Fruit fly (Drosophila melanogaster) whole organism, embryonic: ENCODE results near the gene CG14424.
A peak's percentile ranks its signal among the peaks of the same experiment; 100 is the strongest.

Experiments
- Ada2b ChIP-seq: fragments of 200-800 bp; sonication (Bioruptor generic); IDR thresholded peaks from 2 replicates; pipeline ENCODE4 v1.3.6; 2022; ENCODE audit warnings: missing biosample characterization, missing genetic modification characterization
- Antp ChIP-seq: fragments of 200-800 bp; sonication (Bioruptor generic); optimal IDR thresholded peaks from 3 replicates; lab custom pipeline; 2016; ENCODE audit warnings: missing biosample characterization, missing genetic modification characterization
- Atf6 ChIP-seq: fragments of 200-800 bp; sonication (Bioruptor generic); IDR thresholded peaks from 2 replicates; pipeline ENCODE4 v1.3.6; 2022; ENCODE audit warnings: missing biosample characterization, missing genetic modification characterization
- B-H2 ChIP-seq: fragments of 200-800 bp; sonication (Bioruptor generic); optimal IDR thresholded peaks from 2 replicates; lab custom pipeline; 2018; ENCODE audit warnings: missing biosample characterization, mild to moderate bottlenecking, missing genetic modification characterization
- BEAF-32 ChIP-seq: fragments of 200-800 bp; sonication (Bioruptor generic); optimal IDR thresholded peaks from 3 replicates; lab custom pipeline; 2017; ENCODE audit warnings: missing biosample characterization, missing genetic modification characterization, mild to moderate bottlenecking, moderate library complexity, missing genetic modification reagents
- CG10209 ChIP-seq: fragments of 200-800 bp; sonication (Bioruptor generic); optimal IDR thresholded peaks from 3 replicates; lab custom pipeline; 2017; ENCODE audit warnings: missing biosample characterization, mild to moderate bottlenecking, missing genetic modification characterization, missing genetic modification reagents
- CG10431 ChIP-seq: fragments of 200-800 bp; sonication (Bioruptor generic); optimal IDR thresholded peaks from 3 replicates; lab custom pipeline; 2018; ENCODE audit warnings: missing biosample characterization, mild to moderate bottlenecking, missing genetic modification characterization
- CG11504 ChIP-seq: fragments of 200-800 bp; sonication (Bioruptor generic); optimal IDR thresholded peaks from 3 replicates; lab custom pipeline; 2019; ENCODE audit warnings: missing biosample characterization, mild to moderate bottlenecking, missing genetic modification characterization, moderate library complexity
- CG12071 ChIP-seq: fragments of 200-800 bp; sonication (Bioruptor generic); optimal IDR thresholded peaks from 3 replicates; lab custom pipeline; 2018; ENCODE audit warnings: missing biosample characterization, mild to moderate bottlenecking, missing genetic modification characterization
- CG12299 ChIP-seq: fragments of 200-800 bp; sonication (Bioruptor generic); optimal IDR thresholded peaks from 2 replicates; lab custom pipeline; 2018; ENCODE audit warnings: missing biosample characterization, mild to moderate bottlenecking, missing genetic modification characterization
- CG14014 ChIP-seq: fragments of 200-800 bp; sonication (Bioruptor generic); IDR thresholded peaks from 2 replicates; pipeline ENCODE4 v1.3.6; 2022; ENCODE audit warnings: missing biosample characterization, missing genetic modification characterization
- CG14441 ChIP-seq: fragments of 200-800 bp; sonication (Bioruptor generic); IDR thresholded peaks from 2 replicates; pipeline ENCODE4 v1.3.6; 2022; ENCODE audit warnings: missing biosample characterization, missing genetic modification characterization
- CG1529 ChIP-seq: fragments of 200-800 bp; sonication (Bioruptor generic); optimal IDR thresholded peaks from 3 replicates; lab custom pipeline; 2018; ENCODE audit warnings: missing biosample characterization, missing genetic modification characterization
- CG16779 ChIP-seq: fragments of 200-800 bp; sonication (Bioruptor generic); IDR thresholded peaks from 2 replicates; pipeline ENCODE4 v1.3.6; 2022; ENCODE audit warnings: missing biosample characterization, missing genetic modification characterization
- CG17568 ChIP-seq: fragments of 200-800 bp; sonication (Bioruptor generic); optimal IDR thresholded peaks from 2 replicates; lab custom pipeline; 2018; ENCODE audit warnings: missing biosample characterization, mild to moderate bottlenecking, missing genetic modification characterization, moderate library complexity
- CG18764 ChIP-seq: fragments of 200-800 bp; sonication (Bioruptor generic); optimal IDR thresholded peaks from 3 replicates; lab custom pipeline; 2016; ENCODE audit warnings: missing biosample characterization, missing genetic modification characterization
- CG34224 ChIP-seq: fragments of 200-800 bp; sonication (Bioruptor generic); IDR thresholded peaks from 3 replicates; pipeline ENCODE4 v1.3.6; 2022; ENCODE audit warnings: missing biosample characterization, missing genetic modification characterization; ENCODE audit not compliant: partially characterized antibody
- CG34376 ChIP-seq: fragments of 200-800 bp; sonication (Bioruptor generic); optimal IDR thresholded peaks from 2 replicates; lab custom pipeline; 2018; ENCODE audit warnings: missing biosample characterization, mild to moderate bottlenecking, missing genetic modification characterization
- CG4820 ChIP-seq: fragments of 200-800 bp; sonication (Bioruptor generic); optimal IDR thresholded peaks from 3 replicates; lab custom pipeline; 2016; ENCODE audit warnings: missing biosample characterization, missing genetic modification characterization
- CG5953 ChIP-seq: fragments of 200-800 bp; sonication (Bioruptor generic); IDR thresholded peaks from 2 replicates; pipeline ENCODE4 v1.3.6; 2022; ENCODE audit warnings: missing biosample characterization, missing genetic modification characterization
- CG6854 ChIP-seq: fragments of 200-800 bp; sonication (Bioruptor generic); optimal IDR thresholded peaks from 3 replicates; lab custom pipeline; 2017; ENCODE audit warnings: missing biosample characterization, mild to moderate bottlenecking, missing genetic modification characterization
- CG7745 ChIP-seq: fragments of 200-800 bp; sonication (Bioruptor generic); optimal IDR thresholded peaks from 2 replicates; lab custom pipeline; 2018; ENCODE audit warnings: missing biosample characterization, mild to moderate bottlenecking, missing genetic modification characterization, moderate library complexity
- CG7839 ChIP-seq: fragments of 200-800 bp; sonication (Bioruptor generic); optimal IDR thresholded peaks from 3 replicates; lab custom pipeline; 2018; ENCODE audit warnings: missing biosample characterization, mild to moderate bottlenecking, missing genetic modification characterization, moderate library complexity
- CG8089 ChIP-seq: fragments of 200-800 bp; sonication (Bioruptor generic); optimal IDR thresholded peaks from 3 replicates; lab custom pipeline; 2016; ENCODE audit warnings: missing biosample characterization, missing genetic modification characterization
- Dll ChIP-seq: fragments of 200-800 bp; sonication (Bioruptor generic); IDR thresholded peaks from 4 replicates; pipeline ENCODE4 v1.3.6; 2022; ENCODE audit warnings: missing biosample characterization, missing genetic modification characterization; ENCODE audit not compliant: partially characterized antibody
- Dref ChIP-seq: fragments of 200-800 bp; sonication (Bioruptor generic); IDR thresholded peaks from 2 replicates; pipeline ENCODE4 v1.3.6; 2022; ENCODE audit warnings: missing biosample characterization, missing genetic modification characterization
- Drgx ChIP-seq: fragments of 200-800 bp; sonication (Bioruptor generic); IDR thresholded peaks from 2 replicates; pipeline ENCODE4 v1.3.6; 2022; ENCODE audit warnings: missing biosample characterization, missing genetic modification characterization
- Gug ChIP-seq: fragments of 200-800 bp; sonication (Bioruptor generic); IDR thresholded peaks from 4 replicates; pipeline ENCODE4 v1.3.6; 2022; ENCODE audit warnings: missing biosample characterization, missing genetic modification characterization
- Hand ChIP-seq: fragments of 200-800 bp; sonication (Bioruptor generic); optimal IDR thresholded peaks from 2 replicates; lab custom pipeline; 2017; ENCODE audit warnings: mild to moderate bottlenecking, missing biosample characterization, missing genetic modification reagents, missing genetic modification characterization
- HmgD ChIP-seq: fragments of 200-800 bp; sonication (Bioruptor generic); optimal IDR thresholded peaks from 3 replicates; lab custom pipeline; 2016; ENCODE audit warnings: missing biosample characterization, missing genetic modification characterization
- Hmx ChIP-seq: fragments of 200-800 bp; sonication (Bioruptor generic); optimal IDR thresholded peaks from 2 replicates; lab custom pipeline; 2016; ENCODE audit warnings: missing biosample characterization, missing genetic modification characterization
- Scr ChIP-seq: fragments of 200-800 bp; sonication (Bioruptor generic); IDR thresholded peaks from 2 replicates; pipeline ENCODE4 v1.3.6; 2022; ENCODE audit warnings: missing biosample characterization, missing genetic modification characterization; ENCODE audit not compliant: partially characterized antibody
- Trl ChIP-seq, 3 experiments: fragments of >200 bp in 2 of 3; fragments of 200-800 bp in 1 of 3; sonication (Bioruptor generic) in 1 of 3; optimal IDR thresholded peaks; 2 replicates in 1 of 3; 3 replicates in 2 of 3; lab custom pipeline; 2016 to 2017; ENCODE audit warnings: missing biosample characterization in 1 of 3, missing genetic modification characterization in 1 of 3
- ac ChIP-seq: fragments of 200-800 bp; sonication (Bioruptor generic); optimal IDR thresholded peaks from 3 replicates; lab custom pipeline; 2017; ENCODE audit warnings: missing biosample characterization, mild to moderate bottlenecking, missing genetic modification characterization
- aop ChIP-seq: fragments of 200-800 bp; sonication (Bioruptor generic); IDR thresholded peaks from 2 replicates; pipeline ENCODE4 v1.3.6; 2022; ENCODE audit warnings: missing biosample characterization, missing genetic modification characterization
- cad ChIP-seq: fragments of >200 bp; optimal IDR thresholded peaks from 2 replicates; lab custom pipeline; 2017; ENCODE audit warnings: missing biosample characterization, missing genetic modification characterization
- chif ChIP-seq, 2 experiments: fragments of 200-800 bp; sonication (Bioruptor generic); optimal IDR thresholded peaks; 3 replicates each; lab custom pipeline; 2016; ENCODE audit warnings: missing biosample characterization in 2 of 2, missing genetic modification characterization in 2 of 2
- cwo ChIP-seq: fragments of 200-800 bp; sonication (Bioruptor generic); optimal IDR thresholded peaks from 3 replicates; lab custom pipeline; 2017; ENCODE audit warnings: missing biosample characterization, missing genetic modification characterization, mild to moderate bottlenecking, moderate library complexity, missing genetic modification reagents
- fd96Cb ChIP-seq: fragments of 200-800 bp; sonication (Bioruptor generic); optimal IDR thresholded peaks from 2 replicates; lab custom pipeline; 2018; ENCODE audit warnings: missing biosample characterization, mild to moderate bottlenecking, missing genetic modification characterization, moderate library complexity
- gro ChIP-seq: fragments of 200-800 bp; sonication (Bioruptor generic); optimal IDR thresholded peaks from 2 replicates; lab custom pipeline; 2016; ENCODE audit warnings: missing biosample characterization, missing genetic modification characterization
- hb ChIP-seq: fragments of 200-800 bp; sonication (Bioruptor generic); IDR thresholded peaks from 3 replicates; pipeline ENCODE4 v1.3.6; 2022; ENCODE audit warnings: missing biosample characterization, missing genetic modification characterization; ENCODE audit not compliant: partially characterized antibody
- ind ChIP-seq: fragments of 200-800 bp; sonication (Bioruptor generic); optimal IDR thresholded peaks from 3 replicates; lab custom pipeline; 2016; ENCODE audit warnings: missing biosample characterization, missing genetic modification characterization
- klu ChIP-seq: fragments of 200-800 bp; sonication (Bioruptor generic); IDR thresholded peaks from 2 replicates; pipeline ENCODE4 v1.3.6; 2022; ENCODE audit warnings: missing biosample characterization, missing genetic modification characterization
- lilli ChIP-seq: fragments of 200-800 bp; sonication (Bioruptor generic); optimal IDR thresholded peaks from 3 replicates; lab custom pipeline; 2016; ENCODE audit warnings: missing biosample characterization, missing genetic modification characterization
- pan ChIP-seq, 4 experiments: fragments of >200 bp in 3 of 4; fragments of 200-800 bp in 1 of 4; sonication (Bioruptor generic) in 1 of 4; optimal IDR thresholded peaks in 3 of 4; IDR thresholded peaks in 1 of 4; 2 replicates each; pipeline versions ENCODE4 v1.3.6 to Lab custom; 2017 to 2022; ENCODE audit warnings: missing biosample characterization in 2 of 4, missing genetic modification characterization in 2 of 4, mixed read lengths in 1 of 4
- psq ChIP-seq: fragments of 200-800 bp; sonication (Bioruptor generic); optimal IDR thresholded peaks from 2 replicates; lab custom pipeline; 2017; ENCODE audit warnings: missing biosample characterization, missing genetic modification characterization
- shn ChIP-seq: fragments of 200-800 bp; sonication (Bioruptor generic); optimal IDR thresholded peaks from 3 replicates; lab custom pipeline; 2016; ENCODE audit warnings: missing biosample characterization, missing genetic modification characterization
- tgo ChIP-seq: fragments of 200-800 bp; sonication (Bioruptor generic); IDR thresholded peaks from 3 replicates; pipeline ENCODE4 v1.3.6; 2022; ENCODE audit warnings: missing biosample characterization, missing genetic modification characterization
- wek ChIP-seq: fragments of 200-800 bp; sonication (Bioruptor generic); optimal IDR thresholded peaks from 3 replicates; lab custom pipeline; 2018; ENCODE audit warnings: missing biosample characterization, mild to moderate bottlenecking, missing genetic modification characterization, moderate library complexity
- zen ChIP-seq: fragments of 200-800 bp; sonication (Bioruptor generic); optimal IDR thresholded peaks from 3 replicates; lab custom pipeline; 2018; ENCODE audit warnings: missing biosample characterization, mild to moderate bottlenecking, missing genetic modification characterization, moderate library complexity

Gene CG14424

dm6 chrX:2947545-2948072 is 20.6 kb upstream of the CG14424 start, which contains the start of gene CG3603 (continued):
- TF ChIP-seq CG34376: peak; percentile 73
- no peak for TF ChIP-seq Atf6 (GFP tag; lab: Robert Waterston, UW)
- no peak for TF ChIP-seq CG5953 (GFP tag; lab: Robert Waterston, UW)
- no peak for TF ChIP-seq tgo (GFP tag; lab: Robert Waterston, UW)
- TF ChIP-seq CG4820 (GFP tag; lab: Kevin White, UChicago): no peak
- TF ChIP-seq ind: no peak
- no peak for TF ChIP-seq Antp (GFP tag; lab: Kevin White, UChicago)
- no peak for TF ChIP-seq gro (GFP tag; lab: Kevin White, UChicago)
- TF ChIP-seq Hmx (GFP tag; lab: Kevin White, UChicago): no peak
- no peak for TF ChIP-seq HmgD
- no peak for TF ChIP-seq klu
- TF ChIP-seq chif (GFP tag; optimal IDR thresholded peaks at IDR 0.05; lab: Kevin White, UChicago): no peak
- TF ChIP-seq Ada2b: no peak
- peak; percentile 10 for TF ChIP-seq CG6854 (GFP tag; lab: Kevin White, UChicago)
- TF ChIP-seq CG10431: no peak
- TF ChIP-seq shn (GFP tag; lab: Kevin White, UChicago): no peak
- TF ChIP-seq wek (GFP tag; lab: Kevin White, UChicago): no peak
- TF ChIP-seq BEAF-32 (GFP tag; lab: Kevin White, UChicago): peak; percentile 37
- TF ChIP-seq lilli (GFP tag; lab: Kevin White, UChicago): no peak
- TF ChIP-seq CG17568 (GFP tag; lab: Kevin White, UChicago): peak; percentile 25
- no peak for TF ChIP-seq CG8089 (GFP tag; lab: Kevin White, UChicago)
- TF ChIP-seq pan (optimal IDR thresholded peaks at IDR 0.05; lab: Kevin White, UChicago): no peak
- TF ChIP-seq pan (GFP tag; optimal IDR thresholded peaks at IDR 0.05 in 1 of 2, IDR thresholded peaks at IDR 0.05 in 1 of 2): no peak
- no peak for TF ChIP-seq psq (GFP tag; lab: Kevin White, UChicago)
- TF ChIP-seq CG10209: no peak
- no peak for TF ChIP-seq CG14441 (GFP tag; lab: Robert Waterston, UW)
- TF ChIP-seq hb (GFP tag; lab: Robert Waterston, UW): no peak
- TF ChIP-seq CG18764 (GFP tag; lab: Kevin White, UChicago): no peak
- no peak for TF ChIP-seq CG7745 (tag; lab: Kevin White, UChicago)
- no peak for TF ChIP-seq zen (tag; lab: Kevin White, UChicago)
- no peak for TF ChIP-seq Trl (optimal IDR thresholded peaks at IDR 0.05; lab: Kevin White, UChicago)
- TF ChIP-seq Trl (GFP tag; optimal IDR thresholded peaks at IDR 0.05; lab: Kevin White, UChicago): no peak
- TF ChIP-seq Scr: 0 out of 2 replicates have a peak, but pooled peaks have one; percentile 15
- TF ChIP-seq cad (GFP tag; lab: Kevin White, UChicago): no peak
- peak; percentile 38; the same call in 1 of the 3 replicates for TF ChIP-seq CG34224 (GFP tag; lab: Robert Waterston, UW)
- TF ChIP-seq CG12299 (tag; lab: Kevin White, UChicago): peak; percentile 11
- 0 out of 4 replicates have a peak, but pooled peaks have one; percentile 16 for TF ChIP-seq Dll (GFP tag; lab: Robert Waterston, UW)
- no peak for TF ChIP-seq Hand
- TF ChIP-seq CG16779: no peak
- no peak for TF ChIP-seq ac (GFP tag; lab: Kevin White, UChicago)
- no peak for TF ChIP-seq CG1529 (GFP tag; lab: Kevin White, UChicago)
- no peak for TF ChIP-seq CG11504 (tag; lab: Kevin White, UChicago)
- TF ChIP-seq cwo: no peak
- TF ChIP-seq Dref (GFP tag; lab: Robert Waterston, UW): no peak
- no peak for TF ChIP-seq fd96Cb
- TF ChIP-seq Drgx (GFP tag; lab: Robert Waterston, UW): peak; percentile 74
- TF ChIP-seq CG7839: no peak
- TF ChIP-seq CG12071: no peak
- no peak for TF ChIP-seq CG14014 (GFP tag; lab: Robert Waterston, UW)
- no peak for TF ChIP-seq aop (GFP tag; lab: Robert Waterston, UW)
- TF ChIP-seq Gug (GFP tag; lab: Robert Waterston, UW): no peak
- TF ChIP-seq B-H2 (GFP tag; lab: Kevin White, UChicago): no peak
